Fruit fly (Drosophila melanogaster) whole organism, embryonic: ENCODE measurements around the gene Sf3b2.
A peak's percentile ranks its signal among the peaks of the same experiment; 100 is the strongest.

Source experiments
- Ada2b ChIP-seq: fragments of 200-800 bp; sonication (Bioruptor generic); IDR thresholded peaks from 2 replicates; pipeline ENCODE4 v1.3.6; 2022; ENCODE audit warnings: missing biosample characterization, missing genetic modification characterization
- Atf-2 ChIP-seq: fragments of 200-800 bp; sonication (Bioruptor generic); optimal IDR thresholded peaks from 2 replicates; lab custom pipeline; 2016; ENCODE audit warnings: missing biosample characterization, missing genetic modification characterization
- BtbVII ChIP-seq: fragments of 200-800 bp; sonication (Bioruptor generic); optimal IDR thresholded peaks from 3 replicates; lab custom pipeline; 2017; ENCODE audit warnings: missing biosample characterization, mild to moderate bottlenecking, missing genetic modification characterization
- CG10321 ChIP-seq: fragments of 200-800 bp; sonication (Bioruptor generic); IDR thresholded peaks from 2 replicates; pipeline ENCODE4 v1.3.6; 2022; ENCODE audit warnings: missing biosample characterization, missing genetic modification characterization
- CG10565 ChIP-seq: fragments of 200-800 bp; sonication (Bioruptor generic); optimal IDR thresholded peaks from 3 replicates; lab custom pipeline; 2016; ENCODE audit warnings: missing biosample characterization, mild to moderate bottlenecking, missing genetic modification characterization
- CG11456 ChIP-seq: fragments of 200-800 bp; sonication (Bioruptor generic); IDR thresholded peaks from 3 replicates; pipeline ENCODE4 v1.3.6; 2022; ENCODE audit warnings: missing biosample characterization, missing genetic modification characterization
- CG12299 ChIP-seq: fragments of 200-800 bp; sonication (Bioruptor generic); optimal IDR thresholded peaks from 2 replicates; lab custom pipeline; 2018; ENCODE audit warnings: missing biosample characterization, mild to moderate bottlenecking, missing genetic modification characterization
- CG1233 ChIP-seq: fragments of 200-800 bp; sonication (Bioruptor generic); optimal IDR thresholded peaks from 4 replicates; lab custom pipeline; 2018; ENCODE audit warnings: missing biosample characterization, mild to moderate bottlenecking, missing genetic modification characterization
- CG12391 ChIP-seq: fragments of 200-800 bp; sonication (Bioruptor generic); optimal IDR thresholded peaks from 3 replicates; lab custom pipeline; 2018; ENCODE audit warnings: missing biosample characterization, mild to moderate bottlenecking, missing genetic modification characterization, moderate library complexity
- CG12942 ChIP-seq: fragments of 200-800 bp; sonication (Bioruptor generic); optimal IDR thresholded peaks from 3 replicates; lab custom pipeline; 2016; ENCODE audit warnings: missing biosample characterization, missing genetic modification characterization
- CG14014 ChIP-seq: fragments of 200-800 bp; sonication (Bioruptor generic); IDR thresholded peaks from 2 replicates; pipeline ENCODE4 v1.3.6; 2022; ENCODE audit warnings: missing biosample characterization, missing genetic modification characterization
- CG14050 ChIP-seq: fragments of 200-800 bp; sonication (Bioruptor generic); IDR thresholded peaks from 3 replicates; pipeline ENCODE4 v1.3.6; 2022; ENCODE audit warnings: missing biosample characterization, missing genetic modification characterization
- CG15073 ChIP-seq: fragments of 200-800 bp; sonication (Bioruptor generic); optimal IDR thresholded peaks from 2 replicates; lab custom pipeline; 2016; ENCODE audit warnings: missing biosample characterization, missing genetic modification characterization
- CG17568 ChIP-seq: fragments of 200-800 bp; sonication (Bioruptor generic); optimal IDR thresholded peaks from 2 replicates; lab custom pipeline; 2018; ENCODE audit warnings: missing biosample characterization, mild to moderate bottlenecking, missing genetic modification characterization, moderate library complexity
- CG18476 ChIP-seq: fragments of 200-800 bp; sonication (Bioruptor generic); optimal IDR thresholded peaks from 2 replicates; lab custom pipeline; 2016; ENCODE audit warnings: missing biosample characterization, mild to moderate bottlenecking, missing genetic modification characterization
- CG31441 ChIP-seq: fragments of 200-800 bp; sonication (Bioruptor generic); IDR thresholded peaks from 2 replicates; pipeline ENCODE4 v1.3.6; 2022; ENCODE audit warnings: missing biosample characterization, missing genetic modification characterization
- CG3281 ChIP-seq: fragments of 200-800 bp; sonication (Bioruptor generic); optimal IDR thresholded peaks from 3 replicates; lab custom pipeline; 2017; ENCODE audit warnings: missing biosample characterization, mild to moderate bottlenecking, missing genetic modification characterization
- CG4424 ChIP-seq: fragments of 200-800 bp; sonication (Bioruptor generic); optimal IDR thresholded peaks from 3 replicates; lab custom pipeline; 2016; ENCODE audit warnings: missing biosample characterization, missing genetic modification characterization
- CG5245 ChIP-seq: fragments of 200-800 bp; sonication (Bioruptor generic); optimal IDR thresholded peaks from 3 replicates; lab custom pipeline; 2016; ENCODE audit warnings: missing biosample characterization, missing genetic modification characterization
- CG6175 ChIP-seq: fragments of 200-800 bp; sonication (Bioruptor generic); IDR thresholded peaks from 3 replicates; pipeline ENCODE4 v1.3.6; 2022; ENCODE audit warnings: missing biosample characterization, missing genetic modification characterization
- CG8924 ChIP-seq: fragments of 200-800 bp; optimal IDR thresholded peaks from 3 replicates; lab custom pipeline; 2019; ENCODE audit warnings: missing biosample characterization, mild to moderate bottlenecking, missing genetic modification characterization, moderate library complexity
- CG9876 ChIP-seq: fragments of 200-800 bp; sonication (Bioruptor generic); optimal IDR thresholded peaks from 2 replicates; lab custom pipeline; 2016; ENCODE audit warnings: missing biosample characterization, missing genetic modification characterization
- D19A ChIP-seq: fragments of 200-800 bp; optimal IDR thresholded peaks from 3 replicates; lab custom pipeline; 2019; ENCODE audit warnings: missing biosample characterization, mild to moderate bottlenecking, missing genetic modification characterization, moderate library complexity
- Deaf1 ChIP-seq: fragments of 200-800 bp; optimal IDR thresholded peaks from 3 replicates; lab custom pipeline; 2019; ENCODE audit warnings: missing biosample characterization, mild to moderate bottlenecking, missing genetic modification characterization, moderate library complexity
- Dek ChIP-seq: fragments of 200-800 bp; sonication (Bioruptor generic); optimal IDR thresholded peaks from 3 replicates; lab custom pipeline; 2019; ENCODE audit warnings: missing biosample characterization, mild to moderate bottlenecking, missing genetic modification characterization, moderate library complexity
- Doc2 ChIP-seq: fragments of 200-800 bp; sonication (Bioruptor generic); IDR thresholded peaks from 2 replicates; pipeline ENCODE4 v1.3.6; 2022; ENCODE audit warnings: missing biosample characterization, missing genetic modification characterization
- Doc3 ChIP-seq: fragments of 200-800 bp; sonication (Bioruptor generic); IDR thresholded peaks from 3 replicates; pipeline ENCODE4 v1.3.6; 2022; ENCODE audit warnings: missing biosample characterization, missing genetic modification characterization; ENCODE audit not compliant: partially characterized antibody
- ERR ChIP-seq: fragments of 200-800 bp; sonication (Bioruptor generic); optimal IDR thresholded peaks from 2 replicates; lab custom pipeline; 2016; ENCODE audit warnings: missing biosample characterization, missing genetic modification characterization
- Fer1 ChIP-seq: fragments of 200-800 bp; sonication (Bioruptor generic); optimal IDR thresholded peaks from 2 replicates; lab custom pipeline; 2017; ENCODE audit warnings: missing biosample characterization, mild to moderate bottlenecking, missing genetic modification characterization
- Hmr ChIP-seq: fragments of 200-800 bp; sonication (Bioruptor generic); optimal IDR thresholded peaks from 3 replicates; lab custom pipeline; 2017; ENCODE audit warnings: mild to moderate bottlenecking, missing biosample characterization, missing genetic modification reagents, missing genetic modification characterization
- NC2β ChIP-seq: fragments of 200-800 bp; sonication (Bioruptor generic); optimal IDR thresholded peaks from 2 replicates; lab custom pipeline; 2016; ENCODE audit warnings: missing biosample characterization, missing genetic modification characterization
- NK7.1 ChIP-seq: fragments of 200-800 bp; sonication (Bioruptor generic); optimal IDR thresholded peaks from 3 replicates; lab custom pipeline; 2016; ENCODE audit warnings: missing biosample characterization, missing genetic modification characterization
- Rx ChIP-seq: fragments of 200-800 bp; sonication (Bioruptor generic); IDR thresholded peaks from 2 replicates; pipeline ENCODE4 v1.3.6; 2022; ENCODE audit warnings: missing biosample characterization, missing genetic modification characterization
- bowl ChIP-seq: fragments of 200-800 bp; sonication (Bioruptor generic); IDR thresholded peaks from 2 replicates; pipeline ENCODE4 v1.3.6; 2022; ENCODE audit warnings: missing biosample characterization, missing genetic modification characterization
- btn ChIP-seq: fragments of 200-800 bp; sonication (Bioruptor generic); optimal IDR thresholded peaks from 2 replicates; lab custom pipeline; 2016; ENCODE audit warnings: missing biosample characterization, missing genetic modification characterization
- crol ChIP-seq: fragments of 200-800 bp; sonication (Bioruptor generic); IDR thresholded peaks from 2 replicates; pipeline ENCODE4 v1.3.6; 2022; ENCODE audit warnings: missing biosample characterization, missing genetic modification characterization
- ems ChIP-seq: fragments of 200-800 bp; sonication (Bioruptor generic); optimal IDR thresholded peaks from 3 replicates; lab custom pipeline; 2016; ENCODE audit warnings: missing biosample characterization, missing genetic modification characterization
- fd102C ChIP-seq: fragments of 200-800 bp; sonication (Bioruptor generic); optimal IDR thresholded peaks from 2 replicates; lab custom pipeline; 2018; ENCODE audit warnings: missing biosample characterization, mild to moderate bottlenecking, missing genetic modification characterization, moderate library complexity
- fd96Cb ChIP-seq: fragments of 200-800 bp; sonication (Bioruptor generic); optimal IDR thresholded peaks from 2 replicates; lab custom pipeline; 2018; ENCODE audit warnings: missing biosample characterization, mild to moderate bottlenecking, missing genetic modification characterization, moderate library complexity
- grau ChIP-seq: fragments of 200-800 bp; optimal IDR thresholded peaks from 3 replicates; lab custom pipeline; 2019; ENCODE audit warnings: missing biosample characterization, mild to moderate bottlenecking, missing genetic modification characterization, moderate library complexity
- jing ChIP-seq: fragments of 200-800 bp; sonication (Bioruptor generic); optimal IDR thresholded peaks from 2 replicates; lab custom pipeline; 2018; ENCODE audit warnings: missing biosample characterization, mild to moderate bottlenecking, missing genetic modification characterization
- ken ChIP-seq: fragments of 200-800 bp; sonication (Bioruptor generic); IDR thresholded peaks from 3 replicates; pipeline ENCODE4 v1.3.6; 2022; ENCODE audit warnings: missing biosample characterization, missing genetic modification characterization
- mld ChIP-seq: fragments of 200-800 bp; sonication (Bioruptor generic); IDR thresholded peaks from 3 replicates; pipeline ENCODE4 v1.3.6; 2022; ENCODE audit warnings: missing biosample characterization, missing genetic modification characterization; ENCODE audit not compliant: partially characterized antibody
- run ChIP-seq: fragments of 200-800 bp; sonication (Bioruptor generic); optimal IDR thresholded peaks from 3 replicates; lab custom pipeline; 2018; ENCODE audit warnings: missing biosample characterization, mild to moderate bottlenecking, missing genetic modification characterization
- salm ChIP-seq: fragments of 200-800 bp; sonication (Bioruptor generic); optimal IDR thresholded peaks from 2 replicates; lab custom pipeline; 2018; ENCODE audit warnings: missing biosample characterization, mild to moderate bottlenecking, missing genetic modification characterization
- seq ChIP-seq: fragments of 200-800 bp; sonication (Bioruptor generic); IDR thresholded peaks from 2 replicates; pipeline ENCODE4 v1.3.6; 2022; ENCODE audit warnings: missing biosample characterization, missing genetic modification characterization
- sima ChIP-seq: fragments of 200-800 bp; sonication (Bioruptor generic); optimal IDR thresholded peaks from 2 replicates; lab custom pipeline; 2016; ENCODE audit warnings: missing biosample characterization, missing genetic modification characterization
- stwl ChIP-seq: fragments of 200-800 bp; sonication (Bioruptor generic); optimal IDR thresholded peaks from 3 replicates; lab custom pipeline; 2018; ENCODE audit warnings: missing biosample characterization, mild to moderate bottlenecking, missing genetic modification characterization, moderate library complexity
- toy ChIP-seq: fragments of 200-800 bp; sonication (Bioruptor generic); IDR thresholded peaks from 2 replicates; pipeline ENCODE4 v1.3.6; 2022; ENCODE audit warnings: missing biosample characterization, missing genetic modification characterization
- twi ChIP-seq: fragments of 200-800 bp; optimal IDR thresholded peaks from 2 replicates; lab custom pipeline; 2019; ENCODE audit warnings: missing biosample characterization, mild to moderate bottlenecking, missing genetic modification characterization, moderate library complexity
- tx ChIP-seq: fragments of 200-800 bp; sonication (Bioruptor generic); optimal IDR thresholded peaks from 2 replicates; lab custom pipeline; 2016; ENCODE audit warnings: missing biosample characterization, missing genetic modification characterization
- zf30C ChIP-seq: fragments of 200-800 bp; sonication (Bioruptor generic); optimal IDR thresholded peaks from 3 replicates; lab custom pipeline; 2018; ENCODE audit warnings: missing biosample characterization, mild to moderate bottlenecking, missing genetic modification characterization

Gene Sf3b2

dm6 chr2L:3003399-3003798 is 25.6 kb downstream of the Sf3b2 start (continued):
- TF ChIP-seq Ada2b (GFP tag; lab: Robert Waterston, UW) (peak; percentile 47; the same call in 1 of the 2 replicates), BtbVII (GFP tag; lab: Kevin White, UChicago) (peak; percentile 24), CG10321 (GFP tag; lab: Robert Waterston, UW) (peak; percentile 19; the same call in 1 of the 2 replicates), CG12391 (tag; lab: Kevin White, UChicago) (peak; percentile 53), Doc2 (GFP tag; lab: Robert Waterston, UW) (no peak), seq (GFP tag; lab: Robert Waterston, UW) (0 out of 2 replicates have a peak, but pooled peaks have one; percentile 20), Fer1 (GFP tag; lab: Kevin White, UChicago) (peak; percentile 8), Dek (peak; percentile 28), CG14050 (GFP tag; lab: Robert Waterston, UW) (0 out of 3 replicates have a peak, but pooled peaks have one; percentile 21), Atf-2 (GFP tag; lab: Kevin White, UChicago) (no peak), twi (tag; lab: Kevin White, UChicago) (no peak), CG6175 (no peak), btn (GFP tag; lab: Kevin White, UChicago) (peak; percentile 30), Hmr (GFP tag; lab: Kevin White, UChicago) (peak; percentile 4), NK7.1 (GFP tag; lab: Kevin White, UChicago) (no peak), grau (peak; percentile 57), sima (GFP tag; lab: Kevin White, UChicago) (no peak), salm (tag; lab: Kevin White, UChicago) (peak; percentile 11), ERR (GFP tag; lab: Kevin White, UChicago) (no peak), jing (GFP tag; lab: Kevin White, UChicago) (peak; percentile 31), ken (GFP tag; lab: Robert Waterston, UW) (peak; percentile 46; the same call in 1 of the 3 replicates), CG1233 (GFP tag; lab: Kevin White, UChicago) (peak; percentile 56), toy (GFP tag; lab: Robert Waterston, UW) (no peak), CG15073 (GFP tag; lab: Kevin White, UChicago) (no peak), CG5245 (GFP tag; lab: Kevin White, UChicago) (no peak), tx (GFP tag; lab: Kevin White, UChicago) (no peak), Deaf1 (tag; lab: Kevin White, UChicago) (no peak), D19A (tag; lab: Kevin White, UChicago) (peak; percentile 87), Doc3 (no peak), CG10565 (GFP tag; lab: Kevin White, UChicago) (no peak), fd102C (GFP tag; lab: Kevin White, UChicago) (no peak), CG31441 (peak; percentile 67), CG12299 (tag; lab: Kevin White, UChicago) (no peak), zf30C (no peak), ems (GFP tag; lab: Kevin White, UChicago) (peak; percentile 14), CG9876 (GFP tag; lab: Kevin White, UChicago) (no peak), fd96Cb (tag; lab: Kevin White, UChicago) (peak; percentile 65), CG17568 (GFP tag; lab: Kevin White, UChicago) (peak; percentile 40), bowl (no peak), CG8924 (tag; lab: Kevin White, UChicago) (peak; percentile 65), CG12942 (GFP tag; lab: Kevin White, UChicago) (peak; percentile 25), CG11456 (GFP tag; lab: Robert Waterston, UW) (no peak), crol (GFP tag; lab: Robert Waterston, UW) (no peak), CG18476 (GFP tag; lab: Kevin White, UChicago) (peak; percentile 4), run (tag; lab: Kevin White, UChicago) (peak; percentile 56), CG3281 (no peak), CG14014 (peak; percentile 8; the same call in 1 of the 2 replicates), stwl (tag; lab: Kevin White, UChicago) (no peak), CG4424 (GFP tag; lab: Kevin White, UChicago) (no peak), mld (GFP tag; lab: Robert Waterston, UW) (no peak), NC2β (no peak), Rx (no peak)
